Worm (Caenorhabditis elegans) whole organism, L4 larva: Measurements from ENCODE around the gene Y105C5A.10.
"Not testable (repeated sequence)": the region's sequence is repeated elsewhere in the genome, so short reads cannot be mapped to it uniquely, and the experiment has no call there.

Experiments
- T20F7.1 ChIP-seq: fragments of 200-800 bp; sonication (Bioruptor generic); optimal IDR thresholded peaks from 2 replicates; lab custom pipeline; 2018; ENCODE audit warnings: mild to moderate bottlenecking, missing genetic modification characterization, missing compliant biosample characterization
- T26A8.4 ChIP-seq: fragments of 200-800 bp; sonication (Bioruptor generic); IDR thresholded peaks from 2 replicates; pipeline ENCODE4 v1.3.6; 2022; ENCODE audit warnings: missing genetic modification characterization, missing compliant biosample characterization
- ama-1 ChIP-seq: fragments of 150-350 bp; optimal IDR thresholded peaks from 2 replicates; lab custom pipeline; 2014; ENCODE audit warnings: inconsistent platforms, mixed read lengths
- ceh-32 ChIP-seq: sonication (generic microtip); optimal IDR thresholded peaks from 2 replicates; lab custom pipeline; 2016; ENCODE audit warnings: mild to moderate bottlenecking, missing genetic modification characterization, missing compliant biosample characterization; ENCODE audit not compliant: poor library complexity
- ceh-44 ChIP-seq: fragments of 200-800 bp; sonication (Bioruptor generic); IDR thresholded peaks from 2 replicates; pipeline ENCODE4 v1.3.6; 2022; ENCODE audit warnings: missing genetic modification reagents, missing genetic modification characterization, missing compliant biosample characterization
- cey-2 ChIP-seq: sonication (generic microtip); optimal IDR thresholded peaks from 3 replicates; lab custom pipeline; 2017; ENCODE audit warnings: missing genetic modification characterization, mild to moderate bottlenecking, missing compliant biosample characterization, antibody characterized with exemption, borderline replicate concordance; ENCODE audit not compliant: insufficient read depth
- daf-16 ChIP-seq, 3 experiments: sonication (generic microtip); optimal IDR thresholded peaks; 2 replicates each; lab custom pipeline; 2016 to 2017; ENCODE audit warnings: missing genetic modification characterization in 3 of 3, missing genetic modification reagents in 3 of 3, mild to moderate bottlenecking in 2 of 3, missing compliant biosample characterization in 2 of 3, missing biosample characterization in 1 of 3, moderate library complexity in 1 of 3
- duxl-1 ChIP-seq: sonication (generic microtip); optimal IDR thresholded peaks from 2 replicates; lab custom pipeline; 2016; ENCODE audit warnings: mild to moderate bottlenecking, missing genetic modification characterization, moderate library complexity, missing compliant biosample characterization; ENCODE audit not compliant: poor library complexity
- hlh-11 ChIP-seq: fragments of 200-800 bp; sonication (Bioruptor generic); optimal IDR thresholded peaks from 2 replicates; lab custom pipeline; 2018; ENCODE audit warnings: mild to moderate bottlenecking, missing genetic modification characterization, missing compliant biosample characterization
- lin-29 ChIP-seq: fragments of 200-800 bp; sonication (Bioruptor generic); IDR thresholded peaks from 2 replicates; pipeline ENCODE4 v1.3.6; 2022; ENCODE audit warnings: missing genetic modification reagents, missing genetic modification characterization, missing compliant biosample characterization
- lin-38 ChIP-seq: fragments of 200-800 bp; sonication (Bioruptor generic); IDR thresholded peaks from 2 replicates; pipeline ENCODE4 v1.3.6; 2022; ENCODE audit warnings: missing genetic modification reagents, missing genetic modification characterization, missing compliant biosample characterization
- madf-5 ChIP-seq, 2 experiments: fragments of 200-800 bp; sonication (Bioruptor generic); IDR thresholded peaks; 2 replicates each; pipeline ENCODE4 v1.3.6; 2022; ENCODE audit warnings: missing compliant biosample characterization in 2 of 2, missing genetic modification characterization in 2 of 2
- mdl-1 ChIP-seq, 2 experiments: fragments of 150-350 bp in 1 of 2; sonication (generic microtip) in 1 of 2; optimal IDR thresholded peaks; 2 replicates each; lab custom pipeline; 2014 to 2017; ENCODE audit warnings: missing biosample characterization in 2 of 2, missing genetic modification characterization in 2 of 2
- mxl-2 ChIP-seq: fragments of 200-800 bp; sonication (Bioruptor generic); conservative IDR thresholded peaks from 2 replicates; pipeline ENCODE4 v1.3.6; 2022; ENCODE audit warnings: missing genetic modification reagents, missing genetic modification characterization, missing compliant biosample characterization
- nhr-237 ChIP-seq: sonication (generic microtip); optimal IDR thresholded peaks from 2 replicates; lab custom pipeline; 2017; ENCODE audit warnings: missing biosample characterization, missing genetic modification characterization
- nhr-28 ChIP-seq: fragments of 150-350 bp; optimal IDR thresholded peaks from 2 replicates; lab custom pipeline; 2014; ENCODE audit warnings: missing biosample characterization, missing genetic modification characterization
- set-16 ChIP-seq: fragments of 200-800 bp; sonication (Bioruptor generic); IDR thresholded peaks from 2 replicates; pipeline ENCODE4 v1.3.6; 2022; ENCODE audit warnings: missing genetic modification reagents, missing genetic modification characterization, missing compliant biosample characterization
- skn-1 ChIP-seq: fragments of 150-350 bp; optimal IDR thresholded peaks from 2 replicates; lab custom pipeline; 2014; ENCODE audit warnings: missing biosample characterization, missing genetic modification characterization
- snpc-1.2 ChIP-seq: fragments of 200-800 bp; sonication (Bioruptor generic); IDR thresholded peaks from 2 replicates; pipeline ENCODE4 v1.3.6; 2022; ENCODE audit warnings: missing genetic modification reagents, missing genetic modification characterization, missing compliant biosample characterization
- snpc-4 ChIP-seq: fragments of 150-350 bp; optimal IDR thresholded peaks from 2 replicates; lab custom pipeline; 2014; ENCODE audit warnings: missing biosample characterization, missing genetic modification characterization
- spr-3 ChIP-seq: fragments of 200-800 bp; sonication (Bioruptor generic); optimal IDR thresholded peaks from 2 replicates; lab custom pipeline; 2018; ENCODE audit warnings: mild to moderate bottlenecking, missing genetic modification characterization, missing compliant biosample characterization
- tag-97 ChIP-seq: fragments of 200-800 bp; sonication (Bioruptor generic); IDR thresholded peaks from 2 replicates; pipeline ENCODE4 v1.3.6; 2022; ENCODE audit warnings: missing genetic modification characterization, missing compliant biosample characterization
- unc-130 ChIP-seq: sonication (generic microtip); optimal IDR thresholded peaks from 2 replicates; lab custom pipeline; 2016; ENCODE audit warnings: missing genetic modification reagents, missing genetic modification characterization, missing compliant biosample characterization
- zip-11 ChIP-seq: fragments of 200-800 bp; sonication (Bioruptor generic); IDR thresholded peaks from 2 replicates; pipeline ENCODE4 v1.3.6; 2022; ENCODE audit warnings: missing genetic modification characterization, missing compliant biosample characterization
- zip-2 ChIP-seq: fragments of 150-350 bp; optimal IDR thresholded peaks from 2 replicates; lab custom pipeline; 2014; ENCODE audit warnings: missing biosample characterization, missing genetic modification characterization

The Y105C5A.10 gene

ce11 chrIV:15606396-15606795 is 29.2 kb upstream of the Y105C5A.10 start:
- no peak for TF ChIP-seq daf-16 (GFP tag; optimal IDR thresholded peaks at IDR 0.05; lab: Kevin White, UChicago)
- TF ChIP-seq daf-16 (tag; optimal IDR thresholded peaks at IDR 0.05; lab: Kevin White, UChicago) = no peak
- peak; percentile 70; the same call in 1 of the 2 replicates for TF ChIP-seq snpc-1.2

- TF ChIP-seq snpc-1.2 = peak; percentile 95
Observed at ce11 chrIV:15609859-15610426, 25.6 kb upstream of the Y105C5A.10 start.

ce11 chrIV:15613141-15613540 is 22.4 kb upstream of the Y105C5A.10 start:
- TF ChIP-seq snpc-1.2 = peak; percentile 79
- no peak for TF ChIP-seq lin-29

- TF ChIP-seq zip-11 (GFP tag; lab: Robert Waterston, UW) (no peak), snpc-1.2 (0 out of 2 replicates have a peak, but pooled peaks have one; percentile 20)
Observed at ce11 chrIV:15616971-15617370, 18.6 kb upstream of the Y105C5A.10 start, which contains the start of gene Y105C5A.8. Y105C5A.8 (minus strand) TSS chrIV:15617071.

- TF ChIP-seq mdl-1 (tag; optimal IDR thresholded peaks at IDR 0.05; lab: Kevin White, UChicago) (no peak), nhr-28 (peak; percentile 51)
Observed at ce11 chrIV:15617667-15618066, 17.9 kb upstream of the Y105C5A.10 start.

ce11 chrIV:15631217-15631616 is 4.3 kb upstream of the Y105C5A.10 start, which contains the start of gene Y105C5A.9:
Y105C5A.9 (plus strand) TSS chrIV:15631517.
- TF ChIP-seq hlh-11 (tag; lab: Kevin White, UChicago) (no peak), ceh-44 (no peak), lin-29 (no peak), ama-1 (lab: Kevin White, UChicago) (no peak), zip-2 (tag; lab: Kevin White, UChicago) (no peak), snpc-4 (tag; lab: Kevin White, UChicago) (no peak), lin-38 (no peak), daf-16 (GFP tag; optimal IDR thresholded peaks at IDR 0.05; lab: Kevin White, UChicago) (no peak), daf-16 (tag; optimal IDR thresholded peaks at IDR 0.05; lab: Kevin White, UChicago) (no peak), spr-3 (GFP tag; lab: Kevin White, UChicago) (no peak), mdl-1 (tag; optimal IDR thresholded peaks at IDR 0.05; lab: Kevin White, UChicago) (no peak), nhr-237 (no peak), unc-130 (GFP tag; lab: Kevin White, UChicago) (no peak), madf-5 (GFP tag; IDR thresholded peaks at IDR 0.05; lab: Robert Waterston, UW) (no peak), T20F7.1 (GFP tag; lab: Kevin White, UChicago) (no peak), mxl-2 (GFP tag; lab: Robert Waterston, UW) (no peak), tag-97 (GFP tag; lab: Robert Waterston, UW) (no peak), T26A8.4 (GFP tag; lab: Robert Waterston, UW) (no peak), duxl-1 (tag; lab: Kevin White, UChicago) (no peak), skn-1 (no peak), cey-2 (tag; lab: Kevin White, UChicago) (no peak)

ce11 chrIV:15634240-15634789 is 1.2 kb upstream of the Y105C5A.10 start, which contains the start of gene Y105C5A.1274:
Y105C5A.1274 (plus strand) TSS chrIV:15634739.
- not testable (repeated sequence) for TF ChIP-seq ceh-32 (tag; lab: Kevin White, UChicago); set-16; zip-11 (GFP tag; lab: Robert Waterston, UW)
